Worm (Caenorhabditis elegans) whole organism, L1 larva: ENCODE measurements around the gene W01B6.4.
A peak's percentile ranks its signal among the peaks of the same experiment; 100 is the strongest.
"Not testable (repeated sequence)": the region's sequence is repeated elsewhere in the genome, so short reads cannot be mapped to it uniquely, and the experiment has no call there.

Source experiments
- C04F5.9 ChIP-seq: sonication (generic microtip); optimal IDR thresholded peaks from 2 replicates; lab custom pipeline; 2016; ENCODE audit warnings: missing genetic modification characterization, missing compliant biosample characterization
- alr-1 ChIP-seq: fragments of 200-800 bp; sonication (Bioruptor generic); optimal IDR thresholded peaks from 2 replicates; lab custom pipeline; 2018; ENCODE audit warnings: borderline replicate concordance, mild to moderate bottlenecking, missing genetic modification characterization, missing compliant biosample characterization
- blmp-1 ChIP-seq: fragments of 150-350 bp; optimal IDR thresholded peaks from 2 replicates; lab custom pipeline; 2014; ENCODE audit warnings: missing biosample characterization, missing genetic modification characterization
- ceh-63 ChIP-seq: fragments of 200-800 bp; sonication (Bioruptor generic); optimal IDR thresholded peaks from 2 replicates; lab custom pipeline; 2018; ENCODE audit warnings: mild to moderate bottlenecking, missing genetic modification characterization, missing compliant biosample characterization
- ceh-8 ChIP-seq: fragments of 200-800 bp; sonication (Bioruptor generic); optimal IDR thresholded peaks from 2 replicates; lab custom pipeline; 2018; ENCODE audit warnings: mild to moderate bottlenecking, missing genetic modification characterization, moderate library complexity, missing compliant biosample characterization
- ces-1 ChIP-seq: fragments of 150-350 bp; optimal IDR thresholded peaks from 2 replicates; lab custom pipeline; 2014; ENCODE audit warnings: missing biosample characterization, missing genetic modification reagents, missing genetic modification characterization
- efl-1 ChIP-seq, 4 experiments: fragments of 150-350 bp; optimal IDR thresholded peaks in 3 of 4; peaks in 1 of 4; 1 replicate in 1 of 4; 2 replicates in 3 of 4; lab custom pipeline; 2014; ENCODE audit warnings: missing biosample characterization in 2 of 4, missing genetic modification characterization in 2 of 4, missing genetic modification reagents in 2 of 4
- elt-3 ChIP-seq, 6 experiments: fragments of 150-350 bp in 1 of 6; sonication (generic microtip); optimal IDR thresholded peaks; 2 replicates each; lab custom pipeline; 2017 to 2018; ENCODE audit warnings: missing biosample characterization in 6 of 6, missing genetic modification characterization in 6 of 6, inconsistent platforms in 1 of 6
- ets-5 ChIP-seq: fragments of 200-800 bp; sonication (Bioruptor generic); IDR thresholded peaks from 2 replicates; pipeline ENCODE4 v1.3.6; 2022; ENCODE audit warnings: missing genetic modification characterization, missing compliant biosample characterization
- hlh-4 ChIP-seq: sonication (generic microtip); optimal IDR thresholded peaks from 2 replicates; lab custom pipeline; 2016; ENCODE audit warnings: mild to moderate bottlenecking, missing genetic modification characterization, missing compliant biosample characterization
- hpl-2 ChIP-seq: fragments of 150-350 bp; optimal IDR thresholded peaks from 2 replicates; lab custom pipeline; 2014; ENCODE audit warnings: missing biosample characterization, missing genetic modification reagents, missing genetic modification characterization
- irx-1 ChIP-seq: sonication (generic microtip); optimal IDR thresholded peaks from 2 replicates; lab custom pipeline; 2016; ENCODE audit warnings: missing genetic modification characterization, missing compliant biosample characterization
- isw-1 ChIP-seq: fragments of 200-800 bp; sonication (Bioruptor generic); IDR thresholded peaks from 2 replicates; pipeline ENCODE4 v1.3.6; 2022; ENCODE audit warnings: missing genetic modification characterization, missing compliant biosample characterization
- lin-13 ChIP-seq: fragments of 150-350 bp; optimal IDR thresholded peaks from 2 replicates; lab custom pipeline; 2014; ENCODE audit warnings: missing biosample characterization, missing genetic modification reagents, missing genetic modification characterization
- lsy-2 ChIP-seq, 2 experiments: fragments of 150-350 bp; optimal IDR thresholded peaks; 2 replicates each; lab custom pipeline; 2014; ENCODE audit warnings: missing biosample characterization in 2 of 2, missing genetic modification characterization in 2 of 2
- mdl-1 ChIP-seq, 2 experiments: fragments of 150-350 bp; optimal IDR thresholded peaks; 2 replicates each; lab custom pipeline; 2014 to 2017; ENCODE audit warnings: missing biosample characterization in 2 of 2, missing genetic modification characterization in 2 of 2, inconsistent platforms in 1 of 2
- nhr-11 ChIP-seq: fragments of 150-350 bp; optimal IDR thresholded peaks from 2 replicates; lab custom pipeline; 2014; ENCODE audit warnings: missing biosample characterization, missing genetic modification characterization
- nhr-20 ChIP-seq: sonication (generic microtip); optimal IDR thresholded peaks from 2 replicates; lab custom pipeline; 2016; ENCODE audit warnings: mild to moderate bottlenecking, missing genetic modification characterization, missing compliant biosample characterization
- nhr-28 ChIP-seq: fragments of 150-350 bp; optimal IDR thresholded peaks from 2 replicates; lab custom pipeline; 2014; ENCODE audit warnings: missing biosample characterization, missing genetic modification characterization
- nhr-84 ChIP-seq: sonication (generic microtip); optimal IDR thresholded peaks from 2 replicates; lab custom pipeline; 2017; ENCODE audit warnings: missing biosample characterization, missing genetic modification characterization
- nhr-85 ChIP-seq: sonication (generic microtip); peaks from one replicate; lab custom pipeline; 2016; ENCODE audit warnings: missing genetic modification characterization, inconsistent platforms, missing compliant biosample characterization
- nhr-90 ChIP-seq: sonication (generic microtip); optimal IDR thresholded peaks from 2 replicates; lab custom pipeline; 2016; ENCODE audit warnings: mild to moderate bottlenecking, missing genetic modification characterization, missing compliant biosample characterization; ENCODE audit not compliant: poor library complexity
- pag-3 ChIP-seq: sonication (generic microtip); optimal IDR thresholded peaks from 2 replicates; lab custom pipeline; 2017; ENCODE audit warnings: missing genetic modification characterization, mild to moderate bottlenecking, missing compliant biosample characterization, antibody characterized with exemption, borderline replicate concordance; ENCODE audit not compliant: insufficient read depth
- pax-3 ChIP-seq: fragments of 200-800 bp; sonication (Bioruptor generic); optimal IDR thresholded peaks from 2 replicates; lab custom pipeline; 2018; ENCODE audit warnings: mild to moderate bottlenecking, missing genetic modification characterization, moderate library complexity, missing compliant biosample characterization
- pqm-1 ChIP-seq: sonication (generic microtip); optimal IDR thresholded peaks from 3 replicates; lab custom pipeline; 2017; ENCODE audit warnings: missing biosample characterization, missing genetic modification characterization
- snpc-4 ChIP-seq: fragments of 150-350 bp; optimal IDR thresholded peaks from 2 replicates; lab custom pipeline; 2014; ENCODE audit warnings: missing biosample characterization, missing genetic modification characterization
- sox-4 ChIP-seq: sonication (generic microtip); optimal IDR thresholded peaks from 2 replicates; lab custom pipeline; 2016; ENCODE audit warnings: missing genetic modification characterization, missing compliant biosample characterization
- sptf-1 ChIP-seq: fragments of 150-350 bp; optimal IDR thresholded peaks from 2 replicates; lab custom pipeline; 2014; ENCODE audit warnings: missing biosample characterization, missing genetic modification characterization
- sup-37 ChIP-seq: fragments of 200-800 bp; sonication (Bioruptor generic); optimal IDR thresholded peaks from 2 replicates; lab custom pipeline; 2018; ENCODE audit warnings: mild to moderate bottlenecking, missing genetic modification characterization, missing compliant biosample characterization
- tbx-2 ChIP-seq: sonication (generic microtip); optimal IDR thresholded peaks from 2 replicates; lab custom pipeline; 2016; ENCODE audit warnings: missing genetic modification characterization, missing compliant biosample characterization
- unc-130 ChIP-seq: fragments of 150-350 bp; optimal IDR thresholded peaks from 2 replicates; lab custom pipeline; 2017; ENCODE audit warnings: missing biosample characterization, missing genetic modification characterization, inconsistent platforms
- unc-98 ChIP-seq: fragments of 200-800 bp; sonication (Bioruptor generic); IDR thresholded peaks from 2 replicates; pipeline ENCODE4 v1.3.6; 2022; ENCODE audit warnings: missing genetic modification characterization, missing compliant biosample characterization
- zag-1 ChIP-seq: fragments of 150-350 bp; optimal IDR thresholded peaks from 2 replicates; lab custom pipeline; 2014; ENCODE audit warnings: missing biosample characterization, missing genetic modification characterization
- zip-4 ChIP-seq: fragments of 200-800 bp; sonication (Bioruptor generic); optimal IDR thresholded peaks from 2 replicates; lab custom pipeline; 2018; ENCODE audit warnings: mild to moderate bottlenecking, missing genetic modification characterization, moderate library complexity, missing compliant biosample characterization

Gene W01B6.4

ce11 chrIV:10028779-10029178 lies 46.5 kb upstream of the W01B6.4 start, which contains the start of the genes F44D12.16 and msd-2:
Gene F44D12.16 (plus strand): TSS chrIV:10029079.
Gene msd-2 (plus strand): TSS chrIV:10029083.
- TF ChIP-seq nhr-20, nhr-28, pag-3 (tag; lab: Kevin White, UChicago): not testable (repeated sequence)

- TF ChIP-seq unc-98 (GFP tag; lab: Robert Waterston, UW): no peak
- TF ChIP-seq sptf-1: no peak
- no peak for TF ChIP-seq isw-1 (GFP tag; lab: Robert Waterston, UW)
- no peak for TF ChIP-seq unc-130 (tag; lab: Kevin White, UChicago)
- no peak for TF ChIP-seq pqm-1 (tag; lab: Kevin White, UChicago)
- TF ChIP-seq nhr-90: no peak
- TF ChIP-seq nhr-28 (tag; lab: Kevin White, UChicago): no peak
- no peak for TF ChIP-seq blmp-1 (tag; lab: Kevin White, UChicago)
- TF ChIP-seq lin-13 (GFP tag; lab: Kevin White, UChicago): no peak
- no peak for TF ChIP-seq efl-1 (optimal IDR thresholded peaks at IDR 0.05; lab: Kevin White, UChicago)
- TF ChIP-seq efl-1 (GFP tag; optimal IDR thresholded peaks at IDR 0.05 in 1 of 2; lab: Kevin White, UChicago): no peak
- no peak for TF ChIP-seq C04F5.9 (tag; lab: Kevin White, UChicago)
- no peak for TF ChIP-seq nhr-84
- TF ChIP-seq lsy-2 (tag; optimal IDR thresholded peaks at IDR 0.05; lab: Kevin White, UChicago): no peak
- no peak for TF ChIP-seq ceh-63 (GFP tag; lab: Kevin White, UChicago)
- no peak for TF ChIP-seq nhr-20 (tag; lab: Kevin White, UChicago)
- no peak for TF ChIP-seq elt-3 (tag; optimal IDR thresholded peaks at IDR 0.05; lab: Kevin White, UChicago)
Observed at ce11 chrIV:10033053-10033452, 42.2 kb upstream of the W01B6.4 start, which contains the start of gene F44D12.6. Gene F44D12.6 (plus strand): TSS chrIV:10033353.

ce11 chrIV:10036966-10037365 lies 38.3 kb upstream of the W01B6.4 start, which contains the start of gene F44D12.10:
Gene F44D12.10 (minus strand): TSS chrIV:10037066.
- TF ChIP-seq sup-37 (GFP tag; lab: Kevin White, UChicago): no peak
- no peak for TF ChIP-seq zag-1 (tag; lab: Kevin White, UChicago)
- no peak for TF ChIP-seq zip-4 (GFP tag; lab: Kevin White, UChicago)
- no peak for TF ChIP-seq mdl-1 (tag; optimal IDR thresholded peaks at IDR 0.05; lab: Kevin White, UChicago)
- TF ChIP-seq sox-4 (tag; lab: Kevin White, UChicago): no peak
- TF ChIP-seq lin-13 (GFP tag; lab: Kevin White, UChicago): no peak
- no peak for TF ChIP-seq nhr-90
- TF ChIP-seq snpc-4 (tag; lab: Kevin White, UChicago): no peak
- TF ChIP-seq ces-1 (GFP tag; lab: Kevin White, UChicago): no peak
- no peak for TF ChIP-seq hpl-2 (GFP tag; lab: Kevin White, UChicago)
- no peak for TF ChIP-seq tbx-2 (tag; lab: Kevin White, UChicago)
- no peak for TF ChIP-seq hlh-4 (tag; lab: Kevin White, UChicago)
- no peak for TF ChIP-seq irx-1
- no peak for TF ChIP-seq pax-3 (tag; lab: Kevin White, UChicago)
- no peak for TF ChIP-seq nhr-11 (tag; lab: Kevin White, UChicago)

- TF ChIP-seq nhr-85 (tag; lab: Kevin White, UChicago) (peak; percentile 22), elt-3 (tag; optimal IDR thresholded peaks at IDR 0.05; lab: Kevin White, UChicago) (peak in 1 of 6 experiments; percentile 11), ets-5 (GFP tag; lab: Robert Waterston, UW) (no peak), blmp-1 (tag; lab: Kevin White, UChicago) (peak; percentile 42)
Observed at ce11 chrIV:10040803-10041202, 34.5 kb upstream of the W01B6.4 start, which contains the start of gene dhs-31. Gene dhs-31 (minus strand): TSS chrIV:10040903.

- TF ChIP-seq mdl-1 (tag; optimal IDR thresholded peaks at IDR 0.05; lab: Kevin White, UChicago) (no peak), alr-1 (tag; lab: Kevin White, UChicago) (no peak), ceh-8 (GFP tag; lab: Kevin White, UChicago) (no peak)
Observed at ce11 chrIV:10042881-10043280, 32.4 kb upstream of the W01B6.4 start, which contains the start of gene frk-1. Gene frk-1 (plus strand): TSS chrIV:10043181.
